Worm (Caenorhabditis elegans): ENCODE measurements around the gene F49E8.6.

DNA sequence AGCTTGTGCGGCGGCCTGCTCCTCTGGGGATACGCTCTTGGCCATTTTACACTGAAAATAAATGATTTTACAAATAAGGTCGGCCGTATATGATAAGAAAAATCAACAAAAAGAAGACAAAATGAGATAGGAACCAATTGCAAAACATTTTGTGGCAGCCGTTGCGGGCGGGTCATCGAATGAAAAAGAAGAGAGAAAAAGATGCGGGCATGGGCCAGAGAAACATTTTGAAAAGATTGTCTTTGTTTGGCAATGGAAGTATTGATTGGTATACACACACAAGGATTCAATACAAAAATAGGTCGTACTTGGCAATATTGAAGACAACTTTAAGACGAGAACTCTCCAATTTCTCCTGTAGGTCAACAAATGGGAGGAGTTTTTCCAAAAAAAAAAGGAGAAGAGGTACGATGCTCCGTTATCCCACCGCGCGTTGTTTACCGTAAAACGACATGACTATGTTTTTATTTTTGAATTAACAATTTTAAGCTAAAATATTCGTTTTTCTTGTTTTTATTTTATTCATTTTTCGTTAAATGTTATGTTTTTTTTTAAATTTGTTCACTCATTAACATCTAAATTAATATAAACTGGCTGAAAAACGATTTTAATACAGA, 41.7 kb downstream of the F49E8.6 start, which contains the start of the genes plc-4 and R05G6.4:
- no peak for TF ChIP-seq lim-7 (GFP tag; IDR thresholded peaks at IDR 0.05)
- TF ChIP-seq aly-2 (tag; optimal IDR thresholded peaks at IDR 0.05) = no peak
- no peak for TF ChIP-seq egl-27 (tag; optimal IDR thresholded peaks at IDR 0.05)
- no peak for TF ChIP-seq ceh-28 (tag; optimal IDR thresholded peaks at IDR 0.05)
- no peak for TF ChIP-seq snpc-4 (tag; optimal IDR thresholded peaks at IDR 0.05)
- no peak for TF ChIP-seq nhr-11 (tag; optimal IDR thresholded peaks at IDR 0.05)
- TF ChIP-seq nhr-10 (tag; optimal IDR thresholded peaks at IDR 0.05) = no peak
- TF ChIP-seq zip-2 (tag; optimal IDR thresholded peaks at IDR 0.05) = no peak
- TF ChIP-seq nhr-237 (tag; optimal IDR thresholded peaks at IDR 0.05) = no peak
